Fruit fly (Drosophila melanogaster) ovary, adult (tissue): Measurements from ENCODE around the gene CG42674.

Experiments
- CG17801 ChIP-seq: fragments of 200-800 bp; optimal IDR thresholded peaks from 2 replicates; lab custom pipeline; 2019; ENCODE audit warnings: missing biosample characterization, mild to moderate bottlenecking, missing genetic modification characterization, moderate library complexity; ENCODE audit not compliant: partially characterized antibody

Gene CG42674

DNA sequence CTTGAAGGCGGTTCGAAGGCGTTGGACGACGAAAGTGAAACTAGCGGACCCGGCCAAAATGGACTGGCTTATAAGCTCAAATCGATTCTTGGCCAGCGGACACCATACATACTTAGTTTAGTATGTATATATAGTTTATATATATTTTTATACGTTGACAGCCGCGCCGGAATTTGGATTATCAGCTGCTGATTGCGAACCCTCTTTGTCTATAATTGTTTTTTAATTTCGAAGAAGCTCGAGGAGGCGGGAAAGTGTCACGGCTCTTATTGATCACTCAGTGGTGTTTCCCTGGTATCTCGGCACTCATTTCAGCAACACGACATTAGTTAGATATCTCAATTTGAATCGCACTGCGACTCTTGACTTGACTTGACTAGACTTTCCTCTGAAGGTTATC, 22.3 kb upstream of the CG42674 start, which contains the start of gene CG6933:
TSS of gene CG6933 (minus strand) at position 47 of the 400 bp plus-strand sequence.
- TF ChIP-seq CG17801 (GFP tag; lab: Kevin White, UChicago) = no peak

DNA sequence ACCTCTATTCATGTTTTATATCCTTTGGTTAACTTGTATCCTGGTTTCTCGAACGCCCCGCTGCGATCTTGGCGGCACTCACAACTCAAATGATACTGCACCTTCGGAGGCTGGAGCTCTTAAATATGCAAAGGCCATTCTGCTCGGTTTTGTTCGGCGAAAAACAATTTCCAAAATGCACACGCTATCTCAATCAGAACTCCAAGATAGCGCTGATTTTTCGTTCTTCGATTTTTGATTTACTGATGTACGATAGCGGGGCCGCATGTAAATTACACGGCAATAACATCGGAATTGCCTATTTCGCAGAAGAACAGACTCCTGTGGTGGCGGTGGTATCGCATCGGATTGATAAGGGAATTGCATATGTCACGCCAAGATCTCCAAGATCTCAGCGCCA, 13.9 kb upstream of the CG42674 start, which contains the start of gene CG7017:
TSS of gene CG7017 (minus strand) at position 101 of the 400 bp plus-strand sequence.
- TF ChIP-seq CG17801 (GFP tag; lab: Kevin White, UChicago) = no peak

DNA sequence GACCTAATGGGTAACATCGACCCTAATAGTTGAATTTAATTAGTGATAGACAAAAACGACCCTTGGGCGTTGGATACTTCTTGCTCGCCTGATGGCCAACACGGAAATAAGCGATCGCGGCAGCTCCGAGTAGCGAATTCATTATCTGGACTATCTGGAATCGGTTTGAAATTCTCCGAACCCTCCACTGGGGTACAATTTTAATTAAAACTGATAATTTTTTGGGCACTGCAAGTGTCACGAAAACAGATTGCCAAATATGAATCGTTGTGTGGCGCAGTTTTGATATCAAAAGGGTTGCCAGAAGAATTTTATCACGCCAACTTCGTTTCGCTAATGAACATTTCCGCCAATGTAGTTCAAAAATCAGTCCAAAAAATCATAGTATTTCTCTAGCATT, 11.8 kb upstream of the CG42674 start:
- no peak for TF ChIP-seq CG17801 (GFP tag; lab: Kevin White, UChicago)

DNA sequence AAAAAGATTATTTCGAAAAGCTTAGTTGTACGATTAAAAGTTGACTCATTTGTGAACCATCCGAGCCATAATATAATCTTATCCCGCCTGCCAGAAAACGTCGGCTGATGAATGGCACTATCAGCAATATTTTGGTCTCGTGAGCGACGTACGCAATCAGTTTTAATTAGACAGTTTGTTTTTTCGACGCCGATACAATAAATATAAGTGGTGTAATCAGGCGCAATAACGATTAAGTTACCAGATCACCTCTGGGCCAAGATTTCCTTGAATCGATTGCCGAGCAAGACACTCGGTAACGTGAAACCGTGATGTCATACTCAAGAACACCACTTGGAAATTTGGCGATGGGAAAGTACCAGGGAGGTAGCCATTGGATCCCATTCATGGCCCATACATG, 11.0 kb upstream of the CG42674 start:
- TF ChIP-seq CG17801 (GFP tag; lab: Kevin White, UChicago) = no peak

DNA sequence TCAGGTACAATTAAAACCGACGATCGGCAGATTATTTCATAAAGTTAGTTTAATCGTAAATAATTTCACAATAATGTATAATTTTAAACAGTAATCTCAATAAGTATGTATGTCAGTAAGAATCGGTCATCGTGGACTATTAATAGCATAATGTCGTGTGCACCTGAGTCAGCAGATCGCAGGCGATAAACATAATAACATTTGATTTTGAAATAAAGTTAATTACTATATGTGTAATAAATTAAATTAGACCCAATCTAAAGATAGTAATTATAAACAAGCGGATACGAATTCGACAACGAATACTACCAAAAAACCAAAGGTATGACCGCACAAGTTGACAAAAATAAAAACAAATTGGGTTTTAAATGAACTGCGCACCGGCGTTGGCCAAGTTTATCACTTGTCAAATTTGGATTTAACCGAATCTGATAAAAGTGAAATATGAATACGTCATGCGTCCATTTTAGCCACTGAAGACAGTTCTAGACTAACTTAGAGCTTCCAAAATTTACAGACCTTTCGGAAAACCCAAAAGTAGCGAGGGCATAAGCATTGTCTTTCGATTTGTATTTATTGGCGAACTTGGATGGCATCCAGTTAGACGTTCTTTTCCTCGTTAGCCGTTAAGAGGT, 8.9 kb upstream of the CG42674 start, which contains the start of gene CG6996:
TSS of gene CG6996 (plus strand) at position 585 of the 635 bp plus-strand sequence.
- TF ChIP-seq CG17801 (GFP tag; lab: Kevin White, UChicago) = no peak

DNA sequence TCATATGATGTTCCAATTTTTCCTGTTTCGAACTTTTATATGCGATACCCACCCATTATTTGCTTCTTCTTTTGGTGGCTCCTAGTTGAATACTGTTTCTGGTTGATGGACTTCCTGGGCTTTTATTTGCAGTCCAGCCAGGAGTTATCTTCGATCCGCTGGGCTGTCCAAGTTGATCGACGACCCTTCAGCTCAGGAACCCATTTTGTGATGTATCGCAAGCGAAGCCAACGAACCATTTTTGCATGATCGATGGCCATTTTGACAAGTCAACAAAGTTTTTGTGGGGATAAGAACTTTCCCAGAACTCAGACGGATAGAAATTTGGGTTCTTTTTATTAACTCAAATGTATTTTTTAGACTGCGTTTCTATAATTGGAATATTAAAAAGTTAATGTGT, 7.8 kb upstream of the CG42674 start, which contains the start of gene CG7290:
TSS of gene CG7290 (minus strand) at position 101 of the 400 bp plus-strand sequence.
- TF ChIP-seq CG17801 (GFP tag; lab: Kevin White, UChicago) = no peak

DNA sequence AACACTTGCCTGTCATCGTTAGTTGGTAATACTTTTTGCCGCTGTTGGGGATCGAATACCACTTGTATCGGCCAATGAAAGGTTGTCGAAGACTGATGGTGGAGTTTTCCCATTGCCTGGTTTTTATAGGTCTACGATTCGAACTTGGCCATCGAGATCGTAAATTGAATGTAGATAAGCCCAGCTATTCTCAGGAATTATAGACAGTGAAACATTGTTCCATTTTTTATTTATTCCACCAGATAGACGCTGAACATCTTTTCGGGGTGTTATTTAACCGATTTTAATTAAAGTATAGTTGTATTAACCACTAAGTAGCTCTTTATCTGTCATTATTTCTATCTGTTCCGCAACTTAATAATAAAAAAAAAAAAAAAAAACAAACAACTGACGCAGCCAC, 5.5 kb upstream of the CG42674 start, which contains the start of gene CG7298:
TSS of gene CG7298 (minus strand) at position 101 of the 400 bp plus-strand sequence.
- TF ChIP-seq CG17801 (GFP tag; lab: Kevin White, UChicago) = no peak

DNA sequence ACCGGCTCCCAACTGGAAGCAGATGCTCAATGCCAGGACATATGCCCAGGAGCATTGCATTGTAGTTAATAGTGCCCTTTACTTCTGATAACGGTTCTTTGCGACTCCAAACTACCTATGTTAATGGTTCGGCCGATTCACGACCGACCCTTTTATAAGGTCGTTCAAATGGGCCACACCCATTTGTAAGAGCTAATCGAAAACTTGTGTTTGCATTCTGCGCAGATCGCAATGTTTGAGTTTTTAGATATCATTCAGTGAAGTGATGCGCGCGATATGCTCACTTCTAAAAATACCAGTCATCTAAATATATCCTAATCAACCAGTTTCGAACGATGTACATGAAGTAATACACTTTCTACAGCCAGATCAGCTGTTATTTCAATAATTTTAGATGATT, 3.4 kb upstream of the CG42674 start, which contains the start of gene obst-F:
TSS of gene obst-F (minus strand) at position 101 of the 400 bp plus-strand sequence.
- TF ChIP-seq CG17801 (GFP tag; lab: Kevin White, UChicago) = no peak

DNA sequence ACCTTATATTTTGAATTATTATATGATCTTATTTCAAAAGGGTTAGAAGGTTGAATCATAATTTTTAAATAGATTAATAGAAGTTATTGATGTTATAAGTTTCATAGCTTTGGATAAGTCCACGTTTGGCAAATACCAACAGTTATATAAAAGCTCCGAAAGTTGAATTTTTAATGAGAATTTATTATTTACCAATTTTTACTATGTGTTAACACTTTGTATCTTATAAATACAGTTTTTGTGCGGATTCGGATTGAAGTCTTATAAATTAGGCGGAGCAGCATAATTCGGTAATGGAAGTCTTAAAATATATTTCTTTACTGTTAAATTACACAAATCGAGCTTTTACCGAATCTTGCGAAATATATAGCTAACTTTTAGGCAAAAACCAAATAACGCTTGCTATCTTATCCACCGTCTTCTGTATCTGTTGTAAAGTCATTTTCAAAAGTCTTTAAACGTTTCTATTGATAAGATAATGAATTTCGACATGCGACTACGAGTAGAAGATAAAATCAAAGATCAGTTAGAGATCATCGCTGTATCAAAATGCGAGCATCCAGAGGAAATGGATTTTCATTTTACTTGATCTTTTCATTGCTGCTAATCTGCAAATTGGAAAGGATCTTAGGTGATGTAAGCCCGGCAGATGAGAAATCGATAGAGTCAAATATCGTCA, 1.6 kb upstream of the CG42674 start, which contains the start of gene CG42833:
TSS of gene CG42833 (plus strand) at position 525 of the 679 bp plus-strand sequence.
- no peak for TF ChIP-seq CG17801 (GFP tag; lab: Kevin White, UChicago)

DNA sequence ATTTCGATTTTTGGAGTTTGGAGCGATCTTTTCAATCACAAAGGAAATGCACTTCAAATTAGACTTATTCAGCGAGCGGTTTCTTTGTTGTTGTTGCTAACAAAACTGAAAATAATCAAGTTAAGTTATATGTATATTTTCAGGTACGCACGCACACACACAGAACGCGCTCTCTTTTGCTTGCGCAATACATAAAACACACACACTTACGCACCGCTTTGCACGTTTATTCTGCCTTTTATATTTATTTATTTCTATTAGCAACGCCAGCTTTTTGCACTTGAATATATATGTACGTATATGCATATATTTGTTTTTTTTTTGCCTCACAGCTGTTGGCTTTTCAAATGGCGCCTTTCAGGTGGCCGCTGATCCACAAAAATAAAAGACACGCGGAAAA, 419 bp downstream of the CG42674 start:
- no peak for TF ChIP-seq CG17801 (GFP tag; lab: Kevin White, UChicago)

DNA sequence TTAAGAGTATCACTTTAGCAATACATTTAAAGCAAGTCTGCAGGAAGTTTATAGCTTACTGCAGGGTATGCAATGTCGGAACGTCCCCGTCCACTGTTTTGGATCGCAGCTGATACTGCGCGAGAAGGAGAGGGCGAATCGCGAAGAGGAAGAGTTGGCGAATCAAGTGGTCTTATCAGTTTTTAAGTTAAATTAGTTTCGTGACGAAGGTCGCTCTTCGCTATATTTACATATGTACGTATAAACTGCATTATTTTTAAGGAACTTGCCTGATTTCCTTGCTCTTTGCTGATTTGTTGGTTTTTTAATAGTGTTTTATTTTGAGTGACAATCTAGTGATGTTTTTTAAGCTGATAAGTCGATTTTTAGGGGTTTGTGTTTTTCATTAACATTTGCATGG, 904 bp downstream of the CG42674 start:
- TF ChIP-seq CG17801 (GFP tag; lab: Kevin White, UChicago) = no peak

DNA sequence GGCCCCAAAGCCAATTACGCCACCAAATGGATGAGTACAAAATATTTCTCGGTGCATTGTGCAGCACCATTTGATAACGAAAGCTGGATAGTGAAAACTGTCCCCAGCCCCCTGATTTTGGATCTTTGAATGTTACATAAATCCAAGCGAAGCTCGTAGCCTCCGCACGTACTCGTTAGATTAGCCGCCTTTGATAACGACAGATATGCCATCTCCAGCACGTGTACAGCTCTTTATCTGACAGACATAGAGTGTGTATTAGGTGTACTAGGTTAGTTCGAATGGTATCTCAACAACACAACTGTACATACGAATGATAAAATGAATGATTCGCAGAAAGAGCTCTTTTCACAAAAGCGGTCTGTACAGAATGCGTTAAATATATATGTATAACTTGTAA, 1.8 kb downstream of the CG42674 start:
- no peak for TF ChIP-seq CG17801 (GFP tag; lab: Kevin White, UChicago)

DNA sequence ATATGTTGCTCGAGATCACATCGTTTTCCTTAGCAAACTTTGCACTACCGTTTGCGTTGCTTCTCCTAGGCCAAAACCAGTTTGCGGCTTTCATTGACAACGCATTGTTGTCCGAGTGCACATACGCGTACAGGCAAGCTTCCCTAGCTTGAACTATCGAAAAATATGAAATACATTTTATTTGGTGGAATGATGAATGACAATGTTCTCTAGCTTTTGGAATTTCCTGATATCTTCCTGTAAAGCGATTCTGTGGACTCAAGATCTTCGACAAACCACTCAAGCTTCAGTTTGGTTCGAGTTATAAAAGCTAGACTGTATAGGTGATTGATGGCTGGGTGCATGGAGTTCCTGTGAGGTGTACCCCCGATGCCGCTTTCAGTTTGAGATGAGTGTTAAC, 2.2 kb downstream of the CG42674 start:
- no peak for TF ChIP-seq CG17801 (GFP tag; lab: Kevin White, UChicago)

DNA sequence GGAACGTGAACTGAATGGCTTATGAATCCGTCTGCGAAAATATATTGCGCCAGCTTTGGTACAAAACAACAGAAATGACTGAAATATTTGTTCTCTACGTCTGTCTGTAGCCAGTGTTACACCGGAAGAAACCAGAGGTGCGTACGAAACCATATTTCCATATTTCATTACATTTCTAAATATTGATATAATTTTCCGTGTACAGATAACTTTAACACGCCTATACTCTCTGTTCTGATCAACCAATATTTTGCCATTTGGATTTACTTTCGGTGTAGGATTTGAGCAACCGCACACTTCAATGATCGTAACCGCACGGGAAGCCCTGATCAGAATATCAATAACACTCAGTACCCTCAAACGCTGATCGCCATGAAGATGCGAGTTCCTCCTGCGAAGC, 3.4 kb downstream of the CG42674 start:
- TF ChIP-seq CG17801 (GFP tag; lab: Kevin White, UChicago) = no peak

DNA sequence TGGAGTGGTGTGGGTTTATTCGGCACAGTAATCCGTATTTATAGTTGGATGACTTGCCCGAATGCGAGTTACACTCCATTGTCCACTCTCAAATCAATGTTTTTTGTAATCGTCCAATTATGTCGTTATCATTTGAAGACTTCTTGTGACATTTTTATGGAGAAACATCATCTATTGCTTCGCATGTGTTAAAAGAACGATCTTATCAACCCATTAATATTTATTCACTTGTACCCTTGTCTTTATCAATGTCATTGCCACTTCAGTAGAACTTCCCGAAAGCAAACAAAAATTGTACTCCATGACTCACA, 4.4 kb downstream of the CG42674 start:
- no peak for TF ChIP-seq CG17801 (GFP tag; lab: Kevin White, UChicago)
